Fruit fly (Drosophila melanogaster) whole organism, embryonic: ENCODE measurements around the gene AlaRS-m.
A peak's percentile ranks its signal among the peaks of the same experiment; 100 is the strongest.

Source experiments
- B-H2 ChIP-seq: fragments of 200-800 bp; sonication (Bioruptor generic); optimal IDR thresholded peaks from 2 replicates; lab custom pipeline; 2018; ENCODE audit warnings: missing biosample characterization, mild to moderate bottlenecking, missing genetic modification characterization
- Blimp-1 ChIP-seq: fragments of 200-800 bp; sonication (Bioruptor generic); optimal IDR thresholded peaks from 3 replicates; lab custom pipeline; 2018; ENCODE audit warnings: missing biosample characterization, missing genetic modification characterization, mild to moderate bottlenecking, moderate library complexity, missing genetic modification reagents
- CG10209 ChIP-seq: fragments of 200-800 bp; sonication (Bioruptor generic); optimal IDR thresholded peaks from 3 replicates; lab custom pipeline; 2017; ENCODE audit warnings: missing biosample characterization, mild to moderate bottlenecking, missing genetic modification characterization, missing genetic modification reagents
- CG10543 ChIP-seq: fragments of 200-800 bp; sonication (Bioruptor generic); optimal IDR thresholded peaks from 3 replicates; lab custom pipeline; 2017; ENCODE audit warnings: missing biosample characterization, mild to moderate bottlenecking, missing genetic modification characterization, moderate library complexity
- CG11456 ChIP-seq: fragments of 200-800 bp; sonication (Bioruptor generic); IDR thresholded peaks from 3 replicates; pipeline ENCODE4 v1.3.6; 2022; ENCODE audit warnings: missing biosample characterization, missing genetic modification characterization
- CG11504 ChIP-seq: fragments of 200-800 bp; sonication (Bioruptor generic); optimal IDR thresholded peaks from 3 replicates; lab custom pipeline; 2019; ENCODE audit warnings: missing biosample characterization, mild to moderate bottlenecking, missing genetic modification characterization, moderate library complexity
- CG12744 ChIP-seq: fragments of 200-800 bp; sonication (Bioruptor generic); optimal IDR thresholded peaks from 2 replicates; lab custom pipeline; 2016; ENCODE audit warnings: missing biosample characterization, missing genetic modification characterization
- CG13894 ChIP-seq: fragments of 200-800 bp; sonication (Bioruptor generic); optimal IDR thresholded peaks from 3 replicates; lab custom pipeline; 2018; ENCODE audit warnings: missing biosample characterization, mild to moderate bottlenecking, missing genetic modification characterization, moderate library complexity
- CG14441 ChIP-seq: fragments of 200-800 bp; sonication (Bioruptor generic); IDR thresholded peaks from 2 replicates; pipeline ENCODE4 v1.3.6; 2022; ENCODE audit warnings: missing biosample characterization, missing genetic modification characterization
- CG14860 ChIP-seq: fragments of 200-800 bp; sonication (Bioruptor generic); IDR thresholded peaks from 3 replicates; pipeline ENCODE4 v1.3.6; 2022; ENCODE audit warnings: missing biosample characterization, missing genetic modification characterization; ENCODE audit not compliant: partially characterized antibody
- CG15269 ChIP-seq: fragments of 200-800 bp; sonication (Bioruptor generic); optimal IDR thresholded peaks from 2 replicates; lab custom pipeline; 2018; ENCODE audit warnings: missing biosample characterization, mild to moderate bottlenecking, missing genetic modification characterization, moderate library complexity
- CG1602 ChIP-seq: fragments of 200-800 bp; sonication (Bioruptor generic); optimal IDR thresholded peaks from 3 replicates; lab custom pipeline; 2016; ENCODE audit warnings: missing biosample characterization, missing genetic modification characterization
- CG16779 ChIP-seq: fragments of 200-800 bp; sonication (Bioruptor generic); IDR thresholded peaks from 2 replicates; pipeline ENCODE4 v1.3.6; 2022; ENCODE audit warnings: missing biosample characterization, missing genetic modification characterization
- CG17328 ChIP-seq: fragments of 200-800 bp; sonication (Bioruptor generic); IDR thresholded peaks from 2 replicates; pipeline ENCODE4 v1.3.6; 2022; ENCODE audit warnings: missing biosample characterization, missing genetic modification characterization
- CG30020 ChIP-seq: fragments of 200-800 bp; optimal IDR thresholded peaks from 2 replicates; lab custom pipeline; 2019; ENCODE audit warnings: missing biosample characterization, mild to moderate bottlenecking, missing genetic modification characterization, moderate library complexity
- CG30431 ChIP-seq: fragments of 200-800 bp; sonication (Bioruptor generic); optimal IDR thresholded peaks from 2 replicates; lab custom pipeline; 2017; ENCODE audit warnings: missing biosample characterization, missing genetic modification characterization
- CG3065 ChIP-seq: fragments of 200-800 bp; sonication (Bioruptor generic); optimal IDR thresholded peaks from 2 replicates; lab custom pipeline; 2016; ENCODE audit warnings: missing biosample characterization, missing genetic modification characterization
- CG32772 ChIP-seq: fragments of 200-800 bp; sonication (Bioruptor generic); IDR thresholded peaks from 2 replicates; pipeline ENCODE4 v1.3.6; 2022; ENCODE audit warnings: missing biosample characterization, missing genetic modification characterization
- CG34224 ChIP-seq: fragments of 200-800 bp; sonication (Bioruptor generic); IDR thresholded peaks from 3 replicates; pipeline ENCODE4 v1.3.6; 2022; ENCODE audit warnings: missing biosample characterization, missing genetic modification characterization; ENCODE audit not compliant: partially characterized antibody
- CG34376 ChIP-seq: fragments of 200-800 bp; sonication (Bioruptor generic); optimal IDR thresholded peaks from 2 replicates; lab custom pipeline; 2018; ENCODE audit warnings: missing biosample characterization, mild to moderate bottlenecking, missing genetic modification characterization
- CG42726 ChIP-seq: fragments of 200-800 bp; sonication (Bioruptor generic); IDR thresholded peaks from 2 replicates; pipeline ENCODE4 v1.3.6; 2022; ENCODE audit warnings: missing biosample characterization, missing genetic modification characterization; ENCODE audit not compliant: partially characterized antibody
- CG6272 ChIP-seq: fragments of 200-800 bp; sonication (Bioruptor generic); IDR thresholded peaks from 2 replicates; pipeline ENCODE4 v1.3.6; 2022; ENCODE audit warnings: missing biosample characterization, missing genetic modification characterization
- CG6791 ChIP-seq: fragments of 200-800 bp; sonication (Bioruptor generic); IDR thresholded peaks from 3 replicates; pipeline ENCODE4 v1.3.6; 2022; ENCODE audit warnings: missing biosample characterization, missing genetic modification characterization; ENCODE audit not compliant: partially characterized antibody
- CG7357 ChIP-seq: fragments of 200-800 bp; sonication (Bioruptor generic); IDR thresholded peaks from 3 replicates; pipeline ENCODE4 v1.3.6; 2022; ENCODE audit warnings: missing biosample characterization, missing genetic modification characterization
- CG8944 ChIP-seq: fragments of 200-800 bp; sonication (Bioruptor generic); optimal IDR thresholded peaks from 3 replicates; lab custom pipeline; 2016; ENCODE audit warnings: missing biosample characterization, missing genetic modification characterization
- Doc2 ChIP-seq: fragments of 200-800 bp; sonication (Bioruptor generic); IDR thresholded peaks from 2 replicates; pipeline ENCODE4 v1.3.6; 2022; ENCODE audit warnings: missing biosample characterization, missing genetic modification characterization
- Doc3 ChIP-seq: fragments of 200-800 bp; sonication (Bioruptor generic); IDR thresholded peaks from 3 replicates; pipeline ENCODE4 v1.3.6; 2022; ENCODE audit warnings: missing biosample characterization, missing genetic modification characterization; ENCODE audit not compliant: partially characterized antibody
- Ets65A ChIP-seq: fragments of 200-800 bp; sonication (Bioruptor generic); peaks from one replicate; lab custom pipeline; 2016; ENCODE audit warnings: missing biosample characterization, missing genetic modification characterization
- Fer3 ChIP-seq: fragments of 200-800 bp; sonication (Bioruptor generic); optimal IDR thresholded peaks from 2 replicates; lab custom pipeline; 2018; ENCODE audit warnings: missing biosample characterization, mild to moderate bottlenecking, missing genetic modification characterization, moderate library complexity
- Hey ChIP-seq: fragments of 200-800 bp; sonication (Bioruptor generic); optimal IDR thresholded peaks from 3 replicates; lab custom pipeline; 2018; ENCODE audit warnings: missing biosample characterization, mild to moderate bottlenecking, missing genetic modification characterization
- Med ChIP-seq: fragments of 200-800 bp; sonication (Bioruptor generic); peaks from one replicate; lab custom pipeline; 2016; ENCODE audit warnings: missing biosample characterization, missing genetic modification characterization, mild to moderate bottlenecking, inconsistent platforms, moderate library complexity
- Rx ChIP-seq: fragments of 200-800 bp; sonication (Bioruptor generic); IDR thresholded peaks from 2 replicates; pipeline ENCODE4 v1.3.6; 2022; ENCODE audit warnings: missing biosample characterization, missing genetic modification characterization
- ab ChIP-seq: fragments of 200-800 bp; sonication (Bioruptor generic); optimal IDR thresholded peaks from 2 replicates; lab custom pipeline; 2016; ENCODE audit warnings: missing biosample characterization, missing genetic modification characterization
- abd-A ChIP-seq: fragments of 200-800 bp; sonication (Bioruptor generic); optimal IDR thresholded peaks from 3 replicates; lab custom pipeline; 2019; ENCODE audit warnings: missing biosample characterization, mild to moderate bottlenecking, missing genetic modification characterization, moderate library complexity
- cad ChIP-seq: fragments of >200 bp; optimal IDR thresholded peaks from 2 replicates; lab custom pipeline; 2017; ENCODE audit warnings: missing biosample characterization, missing genetic modification characterization
- cg ChIP-seq: fragments of 200-800 bp; sonication (Bioruptor generic); optimal IDR thresholded peaks from 3 replicates; lab custom pipeline; 2019; ENCODE audit warnings: missing biosample characterization, mild to moderate bottlenecking, missing genetic modification characterization, moderate library complexity
- crc ChIP-seq: fragments of 200-800 bp; sonication (Bioruptor generic); optimal IDR thresholded peaks from 2 replicates; lab custom pipeline; 2016; ENCODE audit warnings: missing biosample characterization, missing genetic modification characterization
- croc ChIP-seq: fragments of 200-800 bp; sonication (Bioruptor generic); conservative IDR thresholded peaks from 3 replicates; pipeline ENCODE4 v1.3.6; 2022; ENCODE audit warnings: missing biosample characterization, missing genetic modification characterization
- dmrt11E ChIP-seq: fragments of 200-800 bp; sonication (Bioruptor generic); optimal IDR thresholded peaks from 3 replicates; lab custom pipeline; 2018; ENCODE audit warnings: missing biosample characterization, mild to moderate bottlenecking, missing genetic modification characterization, moderate library complexity
- eve ChIP-seq, 2 experiments: fragments of >200 bp; optimal IDR thresholded peaks; 2 replicates each; lab custom pipeline; 2017; ENCODE audit warnings: missing biosample characterization in 2 of 2, missing genetic modification characterization in 2 of 2
- ewg ChIP-seq: fragments of 200-800 bp; sonication (Bioruptor generic); optimal IDR thresholded peaks from 3 replicates; lab custom pipeline; 2017; ENCODE audit warnings: mild to moderate bottlenecking, missing biosample characterization, missing genetic modification reagents, missing genetic modification characterization
- gce ChIP-seq: fragments of 200-800 bp; sonication (Bioruptor generic); IDR thresholded peaks from 3 replicates; pipeline ENCODE4 v1.3.6; 2022; ENCODE audit warnings: missing biosample characterization, missing genetic modification characterization
- gt ChIP-seq: fragments of 200-800 bp; sonication (Bioruptor generic); IDR thresholded peaks from 2 replicates; pipeline ENCODE4 v1.3.6; 2022; ENCODE audit warnings: missing biosample characterization, missing genetic modification characterization
- h ChIP-seq: fragments of >200 bp; optimal IDR thresholded peaks from 2 replicates; lab custom pipeline; 2017
- hth ChIP-seq: fragments of >200 bp; optimal IDR thresholded peaks from 2 replicates; lab custom pipeline; 2017; ENCODE audit warnings: inconsistent platforms
- rib ChIP-seq: fragments of 200-800 bp; sonication (Bioruptor generic); IDR thresholded peaks from 2 replicates; pipeline ENCODE4 v1.3.6; 2022; ENCODE audit warnings: missing biosample characterization, missing genetic modification characterization
- row ChIP-seq: fragments of 200-800 bp; sonication (Bioruptor generic); IDR thresholded peaks from 3 replicates; pipeline ENCODE4 v1.3.6; 2022; ENCODE audit warnings: missing biosample characterization, missing genetic modification characterization
- sr ChIP-seq: fragments of 200-800 bp; sonication (Bioruptor generic); IDR thresholded peaks from 3 replicates; pipeline ENCODE4 v1.3.6; 2022; ENCODE audit warnings: missing biosample characterization, missing genetic modification characterization
- toy ChIP-seq: fragments of 200-800 bp; sonication (Bioruptor generic); IDR thresholded peaks from 2 replicates; pipeline ENCODE4 v1.3.6; 2022; ENCODE audit warnings: missing biosample characterization, missing genetic modification characterization
- vnd ChIP-seq: fragments of 200-800 bp; sonication (Bioruptor generic); IDR thresholded peaks from 3 replicates; pipeline ENCODE4 v1.3.6; 2022; ENCODE audit warnings: missing biosample characterization, missing genetic modification characterization; ENCODE audit not compliant: partially characterized antibody
- vvl ChIP-seq: fragments of 200-800 bp; sonication (Bioruptor generic); IDR thresholded peaks from 2 replicates; pipeline ENCODE4 v1.3.6; 2022; ENCODE audit warnings: missing biosample characterization, missing genetic modification characterization
- zen ChIP-seq: fragments of 200-800 bp; sonication (Bioruptor generic); optimal IDR thresholded peaks from 3 replicates; lab custom pipeline; 2018; ENCODE audit warnings: missing biosample characterization, mild to moderate bottlenecking, missing genetic modification characterization, moderate library complexity

AlaRS-m gene

DNA sequence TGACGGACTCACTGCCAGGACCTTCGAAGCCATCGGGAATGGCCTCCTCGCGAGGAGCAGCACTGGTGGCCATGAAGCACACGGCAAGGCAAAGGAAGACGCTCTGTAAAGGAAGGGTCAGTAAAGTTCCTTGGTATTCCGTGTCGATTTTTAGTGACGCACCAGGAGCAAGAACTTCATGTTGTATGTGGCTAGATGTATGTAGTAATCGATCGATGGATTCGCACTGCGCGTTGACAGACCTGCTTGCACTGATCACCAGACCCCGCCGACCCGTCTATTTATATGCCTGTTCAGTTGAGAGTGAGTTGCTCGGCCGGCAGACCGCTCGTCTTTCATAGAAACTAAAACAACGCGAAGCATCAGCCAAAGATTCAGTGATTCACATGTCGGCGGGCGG is 12.9 kb upstream of the AlaRS-m start, which contains the start of gene CG15213:
TSS of gene CG15213 (minus strand) at position 255 of the 400 bp plus-strand sequence.
- no peak for TF ChIP-seq CG32772 (GFP tag; lab: Robert Waterston, UW)
- no peak for TF ChIP-seq vnd (GFP tag; lab: Robert Waterston, UW)
- TF ChIP-seq CG13894 (tag; lab: Kevin White, UChicago): no peak
- TF ChIP-seq CG17328 (GFP tag; lab: Robert Waterston, UW): 0 out of 2 replicates have a peak, but pooled peaks have one; percentile 4
- TF ChIP-seq CG10209 (GFP tag; lab: Kevin White, UChicago): no peak
- TF ChIP-seq croc: no peak
- no peak for TF ChIP-seq Hey
- no peak for TF ChIP-seq gt (GFP tag; lab: Robert Waterston, UW)
- no peak for TF ChIP-seq CG10543
- TF ChIP-seq ewg (GFP tag; lab: Kevin White, UChicago): no peak
- TF ChIP-seq dmrt11E (tag; lab: Kevin White, UChicago): no peak
- TF ChIP-seq CG6791 (GFP tag; lab: Robert Waterston, UW): no peak
- TF ChIP-seq CG6272: 0 out of 2 replicates have a peak, but pooled peaks have one; percentile 9
- TF ChIP-seq CG3065 (GFP tag; lab: Kevin White, UChicago): no peak
- no peak for TF ChIP-seq CG34376 (GFP tag; lab: Kevin White, UChicago)
- TF ChIP-seq CG11456 (GFP tag; lab: Robert Waterston, UW): no peak
- TF ChIP-seq row: no peak
- TF ChIP-seq Fer3 (tag; lab: Kevin White, UChicago): no peak
- TF ChIP-seq CG11504: no peak
- no peak for TF ChIP-seq CG7357 (GFP tag; lab: Robert Waterston, UW)
- 0 out of 3 replicates have a peak, but pooled peaks have one; percentile 20 for TF ChIP-seq gce (GFP tag; lab: Robert Waterston, UW)
- TF ChIP-seq CG8944 (GFP tag; lab: Kevin White, UChicago): no peak
- TF ChIP-seq CG14441 (GFP tag; lab: Robert Waterston, UW): no peak
- peak; percentile 91 for TF ChIP-seq Ets65A
- no peak for TF ChIP-seq CG1602
- peak; percentile 27 for TF ChIP-seq Med (GFP tag; lab: Kevin White, UChicago)
- no peak for TF ChIP-seq cg (GFP tag; lab: Kevin White, UChicago)
- TF ChIP-seq vvl (GFP tag; lab: Robert Waterston, UW): no peak
- no peak for TF ChIP-seq cad (GFP tag; lab: Kevin White, UChicago)
- TF ChIP-seq zen (tag; lab: Kevin White, UChicago): no peak
- no peak for TF ChIP-seq hth (lab: Kevin White, UChicago)
- no peak for TF ChIP-seq CG30020 (tag; lab: Kevin White, UChicago)
- TF ChIP-seq CG14860: no peak
- TF ChIP-seq sr (GFP tag; lab: Robert Waterston, UW): no peak
- TF ChIP-seq CG30431: no peak
- TF ChIP-seq crc (GFP tag; lab: Kevin White, UChicago): no peak
- no peak for TF ChIP-seq Rx
- no peak for TF ChIP-seq rib (GFP tag; lab: Robert Waterston, UW)

DNA sequence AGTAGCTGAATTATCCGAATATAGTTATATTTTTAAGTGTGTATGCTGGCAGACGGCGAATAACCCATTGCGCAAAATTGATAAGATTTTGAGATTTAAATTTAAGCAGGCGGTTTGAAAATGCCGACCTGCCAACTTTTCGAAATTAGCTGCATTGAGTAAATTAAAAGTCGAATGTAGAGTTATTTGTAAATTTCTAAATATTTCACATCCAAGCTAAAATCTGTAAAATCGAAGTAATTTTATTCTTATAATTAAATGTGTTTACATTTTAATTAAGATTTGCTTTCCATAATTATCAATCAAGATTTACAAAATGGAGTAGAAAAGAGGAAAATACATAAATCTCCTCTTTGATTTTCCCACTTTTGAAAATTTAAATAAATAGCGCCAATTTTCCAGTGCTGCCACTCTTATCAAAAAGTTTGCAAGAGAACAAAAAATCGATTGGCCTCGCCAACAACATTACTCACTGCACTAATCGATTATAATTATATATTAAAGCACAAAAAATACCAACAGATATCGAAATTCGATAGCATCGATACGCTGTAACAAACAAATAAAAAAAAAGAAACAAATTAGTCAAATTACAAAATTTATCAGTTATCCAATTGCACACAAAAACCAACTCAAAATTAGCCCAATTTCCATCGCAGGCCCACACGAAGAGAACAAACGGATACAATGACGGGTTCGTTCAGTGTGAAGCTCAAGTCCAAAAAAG is 12.0 kb upstream of the AlaRS-m start, which contains the start of gene Yod1:
TSS of gene Yod1 (plus strand) at position 168 of the 727 bp plus-strand sequence.
- TF ChIP-seq vvl (GFP tag; lab: Robert Waterston, UW) (no peak), Blimp-1 (no peak), Doc2 (GFP tag; lab: Robert Waterston, UW) (no peak), ab (GFP tag; lab: Kevin White, UChicago) (no peak), abd-A (peak; percentile 35), toy (GFP tag; lab: Robert Waterston, UW) (no peak), CG15269 (tag; lab: Kevin White, UChicago) (no peak), eve (GFP tag; optimal IDR thresholded peaks at IDR 0.05; lab: Kevin White, UChicago) (no peak), CG42726 (GFP tag; lab: Robert Waterston, UW) (no peak), CG7357 (GFP tag; lab: Robert Waterston, UW) (no peak), Doc3 (peak; percentile 56; the same call in 2 of the 3 replicates), CG30020 (tag; lab: Kevin White, UChicago) (no peak), B-H2 (GFP tag; lab: Kevin White, UChicago) (no peak), CG16779 (GFP tag; lab: Robert Waterston, UW) (no peak), CG34224 (GFP tag; lab: Robert Waterston, UW) (peak; percentile 87), h (lab: Kevin White, UChicago) (no peak), CG12744 (no peak)
